Worm (Caenorhabditis elegans) whole organism, L4 larva: ENCODE results near the gene ZK721.4.

Source experiments
- D1046.2 ChIP-seq: fragments of 200-800 bp; sonication (Bioruptor generic); IDR thresholded peaks from 2 replicates; pipeline ENCODE4 v1.3.6; 2022; ENCODE audit warnings: missing genetic modification characterization, missing compliant biosample characterization
- F26F4.8 ChIP-seq: fragments of 200-800 bp; sonication (Bioruptor generic); conservative IDR thresholded peaks from 2 replicates; pipeline ENCODE4 v1.3.6; 2022; ENCODE audit warnings: missing genetic modification characterization, missing compliant biosample characterization
- T20F7.1 ChIP-seq: fragments of 200-800 bp; sonication (Bioruptor generic); optimal IDR thresholded peaks from 2 replicates; lab custom pipeline; 2018; ENCODE audit warnings: mild to moderate bottlenecking, missing genetic modification characterization, missing compliant biosample characterization
- Y48G9A.11 ChIP-seq: fragments of 200-800 bp; sonication (Bioruptor generic); IDR thresholded peaks from 2 replicates; pipeline ENCODE4 v1.3.6; 2022; ENCODE audit warnings: missing genetic modification reagents, missing genetic modification characterization, missing compliant biosample characterization
- Y5F2A.4 ChIP-seq: fragments of 200-800 bp; sonication (Bioruptor generic); optimal IDR thresholded peaks from 2 replicates; lab custom pipeline; 2018; ENCODE audit warnings: mild to moderate bottlenecking, missing genetic modification characterization, missing compliant biosample characterization
- ZK546.5 ChIP-seq, 2 experiments: sonication (generic microtip); optimal IDR thresholded peaks; 2 replicates each; lab custom pipeline; 2017; ENCODE audit warnings: missing biosample characterization in 2 of 2, missing genetic modification characterization in 2 of 2
- arid-1 ChIP-seq: fragments of 200-800 bp; sonication (Bioruptor generic); conservative IDR thresholded peaks from 2 replicates; pipeline ENCODE4 v1.3.6; 2022; ENCODE audit warnings: missing genetic modification reagents, missing genetic modification characterization, missing compliant biosample characterization
- cey-2 ChIP-seq: sonication (generic microtip); optimal IDR thresholded peaks from 3 replicates; lab custom pipeline; 2017; ENCODE audit warnings: missing genetic modification characterization, mild to moderate bottlenecking, missing compliant biosample characterization, antibody characterized with exemption, borderline replicate concordance; ENCODE audit not compliant: insufficient read depth
- ctbp-1 ChIP-seq: fragments of 200-800 bp; sonication (Bioruptor generic); IDR thresholded peaks from 2 replicates; pipeline ENCODE4 v1.3.6; 2022; ENCODE audit warnings: missing genetic modification reagents, missing genetic modification characterization, missing compliant biosample characterization
- daf-16 ChIP-seq, 3 experiments: sonication (generic microtip); optimal IDR thresholded peaks; 2 replicates each; lab custom pipeline; 2016 to 2017; ENCODE audit warnings: missing genetic modification characterization in 3 of 3, missing genetic modification reagents in 3 of 3, mild to moderate bottlenecking in 2 of 3, missing compliant biosample characterization in 2 of 3, missing biosample characterization in 1 of 3, moderate library complexity in 1 of 3
- daf-19 ChIP-seq: fragments of 200-800 bp; sonication (Bioruptor generic); conservative IDR thresholded peaks from 2 replicates; pipeline ENCODE4 v1.3.6; 2022; ENCODE audit warnings: missing genetic modification characterization, missing compliant biosample characterization
- daf-8 ChIP-seq: fragments of 200-800 bp; sonication (Bioruptor generic); IDR thresholded peaks from 2 replicates; pipeline ENCODE4 v1.3.6; 2022; ENCODE audit warnings: missing genetic modification characterization, missing compliant biosample characterization
- dmd-8 ChIP-seq: fragments of 200-800 bp; sonication (Bioruptor generic); IDR thresholded peaks from 2 replicates; pipeline ENCODE4 v1.3.6; 2022; ENCODE audit warnings: missing genetic modification characterization, missing compliant biosample characterization
- dmd-9 ChIP-seq: fragments of 200-800 bp; sonication (Bioruptor generic); IDR thresholded peaks from 2 replicates; pipeline ENCODE4 v1.3.6; 2022; ENCODE audit warnings: missing genetic modification reagents, missing genetic modification characterization, missing compliant biosample characterization
- dve-1 ChIP-seq: sonication (generic microtip); optimal IDR thresholded peaks from 2 replicates; lab custom pipeline; 2017; ENCODE audit warnings: antibody characterized with exemption, mild to moderate bottlenecking, missing genetic modification characterization, missing compliant biosample characterization; ENCODE audit not compliant: insufficient read depth
- egl-27 ChIP-seq: sonication (generic microtip); optimal IDR thresholded peaks from 3 replicates; lab custom pipeline; 2017; ENCODE audit warnings: missing biosample characterization, missing genetic modification reagents, missing genetic modification characterization
- egl-43 ChIP-seq: fragments of 200-800 bp; sonication (Bioruptor generic); IDR thresholded peaks from 2 replicates; pipeline ENCODE4 v1.3.6; 2022; ENCODE audit warnings: missing genetic modification reagents, missing genetic modification characterization, missing compliant biosample characterization
- hif-1 ChIP-seq, 2 experiments: sonication (generic microtip); optimal IDR thresholded peaks; 2 replicates each; lab custom pipeline; 2016 to 2017; ENCODE audit warnings: missing compliant biosample characterization in 2 of 2, missing genetic modification characterization in 2 of 2, missing genetic modification reagents in 2 of 2, missing genotype in 2 of 2, mild to moderate bottlenecking in 1 of 2
- hlh-11 ChIP-seq: fragments of 200-800 bp; sonication (Bioruptor generic); optimal IDR thresholded peaks from 2 replicates; lab custom pipeline; 2018; ENCODE audit warnings: mild to moderate bottlenecking, missing genetic modification characterization, missing compliant biosample characterization
- hlh-30 ChIP-seq: sonication (generic microtip); optimal IDR thresholded peaks from 2 replicates; lab custom pipeline; 2017; ENCODE audit warnings: antibody characterized with exemption, mild to moderate bottlenecking, missing genetic modification characterization, missing compliant biosample characterization; ENCODE audit not compliant: insufficient read depth
- hmg-1.1 ChIP-seq: fragments of 200-800 bp; sonication (Bioruptor generic); IDR thresholded peaks from 2 replicates; pipeline ENCODE4 v1.3.6; 2022; ENCODE audit warnings: missing genetic modification reagents, missing genetic modification characterization, missing compliant biosample characterization
- jun-1 ChIP-seq: fragments of 150-350 bp; optimal IDR thresholded peaks from 2 replicates; lab custom pipeline; 2014; ENCODE audit warnings: missing biosample characterization, missing genetic modification reagents, missing genetic modification characterization
- lim-7 ChIP-seq: fragments of 200-800 bp; sonication (Bioruptor generic); IDR thresholded peaks from 2 replicates; pipeline ENCODE4 v1.3.6; 2022; ENCODE audit warnings: missing genetic modification characterization, missing compliant biosample characterization
- lin-1 ChIP-seq: fragments of 200-800 bp; sonication (Bioruptor generic); IDR thresholded peaks from 2 replicates; pipeline ENCODE4 v1.3.6; 2022; ENCODE audit warnings: missing genetic modification reagents, missing genetic modification characterization, missing compliant biosample characterization
- lin-29 ChIP-seq: fragments of 200-800 bp; sonication (Bioruptor generic); IDR thresholded peaks from 2 replicates; pipeline ENCODE4 v1.3.6; 2022; ENCODE audit warnings: missing genetic modification reagents, missing genetic modification characterization, missing compliant biosample characterization
- lin-38 ChIP-seq: fragments of 200-800 bp; sonication (Bioruptor generic); IDR thresholded peaks from 2 replicates; pipeline ENCODE4 v1.3.6; 2022; ENCODE audit warnings: missing genetic modification reagents, missing genetic modification characterization, missing compliant biosample characterization
- madf-5 ChIP-seq, 2 experiments: fragments of 200-800 bp; sonication (Bioruptor generic); IDR thresholded peaks; 2 replicates each; pipeline ENCODE4 v1.3.6; 2022; ENCODE audit warnings: missing compliant biosample characterization in 2 of 2, missing genetic modification characterization in 2 of 2
- madf-9 ChIP-seq: fragments of 200-800 bp; sonication (Bioruptor generic); conservative IDR thresholded peaks from 2 replicates; pipeline ENCODE4 v1.3.6; 2022; ENCODE audit warnings: missing genetic modification reagents, missing genetic modification characterization, missing compliant biosample characterization
- mdl-1 ChIP-seq, 2 experiments: fragments of 150-350 bp in 1 of 2; sonication (generic microtip) in 1 of 2; optimal IDR thresholded peaks; 2 replicates each; lab custom pipeline; 2014 to 2017; ENCODE audit warnings: missing biosample characterization in 2 of 2, missing genetic modification characterization in 2 of 2
- mdt-29 ChIP-seq: fragments of 200-800 bp; sonication (Bioruptor generic); IDR thresholded peaks from 2 replicates; pipeline ENCODE4 v1.3.6; 2022; ENCODE audit warnings: missing genetic modification reagents, missing genetic modification characterization, missing compliant biosample characterization
- mes-2 ChIP-seq: sonication (generic microtip); optimal IDR thresholded peaks from 2 replicates; lab custom pipeline; 2016; ENCODE audit warnings: missing genotype, mild to moderate bottlenecking, missing genetic modification characterization, missing compliant biosample characterization; ENCODE audit not compliant: poor library complexity, severe bottlenecking
- mxl-2 ChIP-seq: fragments of 200-800 bp; sonication (Bioruptor generic); conservative IDR thresholded peaks from 2 replicates; pipeline ENCODE4 v1.3.6; 2022; ENCODE audit warnings: missing genetic modification reagents, missing genetic modification characterization, missing compliant biosample characterization
- mxl-3 ChIP-seq: fragments of 200-800 bp; sonication (Bioruptor generic); optimal IDR thresholded peaks from 2 replicates; lab custom pipeline; 2018; ENCODE audit warnings: mild to moderate bottlenecking, missing genetic modification characterization, missing compliant biosample characterization
- nhr-25 ChIP-seq: sonication (generic microtip); optimal IDR thresholded peaks from 2 replicates; lab custom pipeline; 2017; ENCODE audit warnings: missing genetic modification characterization, mild to moderate bottlenecking, missing compliant biosample characterization, antibody characterized with exemption, moderate library complexity, borderline replicate concordance; ENCODE audit not compliant: insufficient read depth
- nhr-42 ChIP-seq: fragments of 200-800 bp; sonication (Bioruptor generic); IDR thresholded peaks from 2 replicates; pipeline ENCODE4 v1.3.6; 2022; ENCODE audit warnings: missing genetic modification characterization, missing compliant biosample characterization
- nhr-48 ChIP-seq: sonication (generic microtip); optimal IDR thresholded peaks from 2 replicates; lab custom pipeline; 2016; ENCODE audit warnings: mild to moderate bottlenecking, missing genetic modification characterization, missing compliant biosample characterization
- pha-4 ChIP-seq, 2 experiments: fragments of 150-350 bp in 1 of 2; fragments of 200-800 bp in 1 of 2; sonication (Bioruptor generic) in 1 of 2; IDR thresholded peaks in 1 of 2; optimal IDR thresholded peaks in 1 of 2; 2 replicates each; pipeline versions ENCODE4 v1.3.6 to Lab custom; 2014 to 2022; ENCODE audit warnings: missing genetic modification characterization in 2 of 2, missing genetic modification reagents in 2 of 2, missing biosample characterization in 1 of 2, missing compliant biosample characterization in 1 of 2
- saeg-2 ChIP-seq: fragments of 200-800 bp; sonication (Bioruptor generic); IDR thresholded peaks from 2 replicates; pipeline ENCODE4 v1.3.6; 2022; ENCODE audit warnings: missing genetic modification reagents, missing genetic modification characterization, missing compliant biosample characterization
- sdz-12 ChIP-seq: fragments of 200-800 bp; sonication (Bioruptor generic); optimal IDR thresholded peaks from 2 replicates; lab custom pipeline; 2018; ENCODE audit warnings: mild to moderate bottlenecking, missing genetic modification characterization, missing compliant biosample characterization
- snpc-1.2 ChIP-seq: fragments of 200-800 bp; sonication (Bioruptor generic); IDR thresholded peaks from 2 replicates; pipeline ENCODE4 v1.3.6; 2022; ENCODE audit warnings: missing genetic modification reagents, missing genetic modification characterization, missing compliant biosample characterization
- unc-130 ChIP-seq: sonication (generic microtip); optimal IDR thresholded peaks from 2 replicates; lab custom pipeline; 2016; ENCODE audit warnings: missing genetic modification reagents, missing genetic modification characterization, missing compliant biosample characterization
- vab-7 ChIP-seq: fragments of 200-800 bp; sonication (Bioruptor generic); IDR thresholded peaks from 2 replicates; pipeline ENCODE4 v1.3.6; 2022; ENCODE audit warnings: missing genetic modification reagents, missing genetic modification characterization, missing compliant biosample characterization

Gene ZK721.4

ce11 chrX:8817929-8818328 lies 39.3 kb downstream of the ZK721.4 start (continued):
- TF ChIP-seq nhr-25 (tag; lab: Kevin White, UChicago) (no peak), jun-1 (tag; lab: Kevin White, UChicago) (no peak), F26F4.8 (no peak), ZK546.5 (tag; optimal IDR thresholded peaks at IDR 0.05; lab: Kevin White, UChicago) (no peak), Y5F2A.4 (no peak), daf-8 (no peak), saeg-2 (GFP tag; lab: Robert Waterston, UW) (no peak), sdz-12 (GFP tag; lab: Kevin White, UChicago) (no peak), egl-27 (no peak), nhr-48 (tag; lab: Kevin White, UChicago) (no peak), lin-29 (GFP tag; lab: Robert Waterston, UW) (no peak), hlh-30 (tag; lab: Kevin White, UChicago) (no peak), nhr-42 (GFP tag; lab: Robert Waterston, UW) (no peak), daf-19 (GFP tag; lab: Robert Waterston, UW) (0 out of 2 replicates have a peak, but pooled peaks have one; percentile 45), madf-9 (GFP tag; lab: Robert Waterston, UW) (peak; percentile 37; the same call in 1 of the 2 replicates), mdt-29 (GFP tag; lab: Robert Waterston, UW) (no peak), hmg-1.1 (no peak), D1046.2 (GFP tag; lab: Robert Waterston, UW) (no peak), madf-5 (GFP tag; IDR thresholded peaks at IDR 0.05; lab: Robert Waterston, UW) (no peak), pha-4 (GFP tag; IDR thresholded peaks at IDR 0.05; lab: Robert Waterston, UW) (peak; percentile 68; the same call in 1 of the 2 replicates), pha-4 (tag; optimal IDR thresholded peaks at IDR 0.05; lab: Kevin White, UChicago) (no peak)

- 0 out of 2 replicates have a peak, but pooled peaks have one; percentile 12 for TF ChIP-seq arid-1 (GFP tag; lab: Robert Waterston, UW)
- TF ChIP-seq mxl-2 (GFP tag; lab: Robert Waterston, UW), result 0 out of 2 replicates have a peak, but pooled peaks have one; percentile 26
- peak; percentile 43; the same call in 1 of the 2 replicates for TF ChIP-seq vab-7 (GFP tag; lab: Robert Waterston, UW)
- TF ChIP-seq F26F4.8, result peak; percentile 69; the same call in 1 of the 2 replicates
- TF ChIP-seq dmd-9 (GFP tag; lab: Robert Waterston, UW), result 0 out of 2 replicates have a peak, but pooled peaks have one; percentile 27
- TF ChIP-seq mes-2, result peak; percentile 12
- peak; percentile 26; the same call in 1 of the 2 replicates for TF ChIP-seq madf-9 (GFP tag; lab: Robert Waterston, UW)
- TF ChIP-seq lim-7 (GFP tag; lab: Robert Waterston, UW), result peak; percentile 57; the same call in 1 of the 2 replicates
- peak; percentile 76 for TF ChIP-seq egl-43 (GFP tag; lab: Robert Waterston, UW)
- TF ChIP-seq lin-1 (GFP tag; lab: Robert Waterston, UW), result 0 out of 2 replicates have a peak, but pooled peaks have one; percentile 9
- 0 out of 2 replicates have a peak, but pooled peaks have one; percentile 19 for TF ChIP-seq Y48G9A.11 (GFP tag; lab: Robert Waterston, UW)
- TF ChIP-seq madf-5 (GFP tag; IDR thresholded peaks at IDR 0.05; lab: Robert Waterston, UW), result peak; percentile 36 to 58; a peak in 1 of 4 replicates
- TF ChIP-seq snpc-1.2 (GFP tag; lab: Robert Waterston, UW), result peak; percentile 46; the same call in 1 of the 2 replicates
- peak; percentile 26; the same call in 1 of the 2 replicates for TF ChIP-seq hmg-1.1
- peak; percentile 32; the same call in 1 of the 2 replicates for TF ChIP-seq ctbp-1
- peak; percentile 62; the same call in 1 of the 2 replicates for TF ChIP-seq D1046.2 (GFP tag; lab: Robert Waterston, UW)
- TF ChIP-seq dmd-8, result peak; percentile 53; the same call in 1 of the 2 replicates
- peak; percentile 55 for TF ChIP-seq lin-38 (GFP tag; lab: Robert Waterston, UW)
These were observed 39.8 kb downstream of the ZK721.4 start for ce11 chrX:8818438-8818837.

ce11 chrX:8819815-8820415 lies 41.3 kb downstream of the ZK721.4 start:
- TF ChIP-seq T20F7.1 (GFP tag; lab: Kevin White, UChicago) (no peak), ZK546.5 (tag; optimal IDR thresholded peaks at IDR 0.05; lab: Kevin White, UChicago) (no peak), mdl-1 (tag; optimal IDR thresholded peaks at IDR 0.05; lab: Kevin White, UChicago) (peak in 1 of 2 experiments; percentile 19), mxl-2 (GFP tag; lab: Robert Waterston, UW) (no peak), lin-38 (GFP tag; lab: Robert Waterston, UW) (peak; percentile 71), dve-1 (no peak), daf-16 (GFP tag; optimal IDR thresholded peaks at IDR 0.05; lab: Kevin White, UChicago) (peak; percentile 10 to 29), daf-16 (tag; optimal IDR thresholded peaks at IDR 0.05; lab: Kevin White, UChicago) (peak; percentile 31), cey-2 (tag; lab: Kevin White, UChicago) (no peak), mxl-3 (peak; percentile 7), hif-1 (tag; optimal IDR thresholded peaks at IDR 0.05; lab: Kevin White, UChicago) (no peak), hlh-11 (tag; lab: Kevin White, UChicago) (peak; percentile 17), unc-130 (GFP tag; lab: Kevin White, UChicago) (peak; percentile 27)
